Fruit fly (Drosophila melanogaster) S2 (cell line): ENCODE measurements around the gene Atg18b.

Source experiments
- CG8478 ChIP-seq: fragments of >200 bp; optimal IDR thresholded peaks from 2 replicates; lab custom pipeline; 2018
- CTCF ChIP-seq, 2 experiments: fragments of >200 bp; optimal IDR thresholded peaks; 2 replicates each; lab custom pipeline; 2018

DNA sequence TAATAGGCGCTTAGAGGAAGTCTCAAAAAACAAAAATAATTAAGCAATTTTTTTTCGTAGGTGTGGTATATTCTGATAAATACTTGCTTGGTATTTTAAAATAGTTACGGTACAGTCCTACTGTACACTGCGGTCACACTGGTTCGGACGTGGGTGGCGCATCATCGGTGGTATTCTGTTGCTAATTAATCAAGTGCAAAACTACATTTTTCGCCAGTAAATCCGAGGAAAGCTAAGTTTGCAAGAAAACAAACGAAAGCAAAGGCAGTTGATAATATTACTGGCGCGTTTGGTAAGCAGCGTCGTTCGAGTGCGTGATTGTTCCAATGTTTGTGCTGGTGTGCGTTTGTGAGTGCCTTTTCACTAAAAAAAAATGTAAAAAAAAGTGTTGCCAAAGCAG, 42.5 kb upstream of the Atg18b start, which contains the start of gene CG8671:
- TF ChIP-seq CTCF (optimal IDR thresholded peaks at IDR 0.05; lab: Kevin White, UChicago) (no peak), CG8478 (lab: Kevin White, UChicago) (no peak)
